Worm (Caenorhabditis elegans): ENCODE results near the gene let-268.
"Not testable (repeated sequence)": the region's sequence is repeated elsewhere in the genome, so short reads cannot be mapped to it uniquely, and the experiment has no call there.

DNA sequence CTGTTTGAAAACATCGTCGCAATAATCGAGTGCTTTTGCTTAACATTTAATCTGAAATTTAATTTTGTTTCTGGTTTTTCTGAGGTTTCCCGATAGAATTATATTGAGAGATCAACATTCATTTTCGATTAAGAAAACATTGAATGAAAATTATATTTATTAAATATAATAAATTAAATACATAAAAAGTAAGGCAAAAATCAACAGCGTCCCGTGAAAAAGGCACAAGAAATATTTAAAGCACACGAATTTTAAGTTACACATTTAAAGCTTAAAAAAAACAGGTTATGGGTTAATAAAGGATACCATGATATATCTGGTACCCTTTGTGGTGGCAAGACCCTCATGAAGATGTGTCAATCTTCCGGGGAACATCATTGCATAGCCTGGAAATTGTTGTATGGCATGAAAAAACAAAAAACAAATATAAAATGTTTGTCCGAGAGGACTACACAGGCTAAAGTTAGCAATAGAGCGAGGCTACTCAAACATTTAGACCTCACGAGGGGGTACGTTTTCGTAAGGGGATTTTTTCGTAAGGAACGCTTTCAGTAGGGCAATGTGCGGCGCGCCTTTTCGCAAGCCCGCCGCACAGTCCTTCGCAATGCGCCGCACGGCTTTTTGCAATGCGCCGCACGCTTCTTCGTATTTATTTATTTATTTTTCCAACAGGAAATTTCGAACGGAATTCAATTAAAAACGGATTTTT lies 6.5 kb downstream of the let-268 start, which contains the start of gene mtcu-2:
- TF ChIP-seq dao-5, him-1 (tag; optimal IDR thresholded peaks at IDR 0.05): not testable (repeated sequence)
- peak; percentile 40 for TF ChIP-seq W03F9.2 (tag; optimal IDR thresholded peaks at IDR 0.05)
